Worm (Caenorhabditis elegans): ENCODE results near the gene T28A11.16.

T28A11.16 gene

DNA sequence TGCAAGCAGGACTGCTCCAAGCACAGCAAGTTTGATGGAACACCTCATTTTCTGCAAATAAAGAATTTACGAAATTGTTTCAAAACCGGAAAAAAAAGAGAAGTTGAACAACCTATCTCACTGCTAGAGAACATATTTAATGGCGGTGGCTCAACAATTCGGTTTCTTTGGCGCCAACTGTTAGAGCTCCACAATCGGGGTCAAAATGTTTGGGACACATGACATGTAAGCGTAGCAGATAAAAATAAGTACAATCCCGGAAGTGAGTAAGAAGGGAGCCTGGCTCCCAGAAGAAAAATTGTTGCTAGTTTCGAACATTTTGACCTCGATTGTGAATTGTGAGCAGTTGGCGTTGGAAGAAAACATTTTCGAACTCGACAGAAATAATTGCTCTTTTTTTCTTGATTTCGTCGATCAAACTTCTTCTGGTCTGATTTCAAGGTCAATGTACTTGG lies at the start of gene T28A11.16:
TSS of gene T28A11.16 (minus strand) at position 51 of the 455 bp plus-strand sequence.
- TF ChIP-seq unc-62 (GFP tag; optimal IDR thresholded peaks at IDR 0.05): no peak
- no peak for TF ChIP-seq elt-1 (tag; optimal IDR thresholded peaks at IDR 0.05; ENCODE audit: borderline replicate concordance, insufficient read depth)
- TF ChIP-seq cnd-1 (tag; optimal IDR thresholded peaks at IDR 0.05): no peak
- TF ChIP-seq drap-1 (GFP tag; optimal IDR thresholded peaks at IDR 0.05): no peak
- TF ChIP-seq zip-8 (tag; optimal IDR thresholded peaks at IDR 0.05): no peak
- TF ChIP-seq M03D4.4 (tag; optimal IDR thresholded peaks at IDR 0.05): no peak
- TF ChIP-seq ces-1 (GFP tag; optimal IDR thresholded peaks at IDR 0.05): no peak
- TF ChIP-seq ceh-83 (GFP tag; optimal IDR thresholded peaks at IDR 0.05): no peak
- no peak for TF ChIP-seq sem-2 (GFP tag; optimal IDR thresholded peaks at IDR 0.05)
- TF ChIP-seq unc-39 (tag; optimal IDR thresholded peaks at IDR 0.05): no peak
- TF ChIP-seq sptf-1 (tag; optimal IDR thresholded peaks at IDR 0.05): no peak
- TF ChIP-seq nhr-237 (tag; optimal IDR thresholded peaks at IDR 0.05): no peak
- no peak for TF ChIP-seq blmp-1 (tag; optimal IDR thresholded peaks at IDR 0.05)
- TF ChIP-seq nhr-28 (tag; optimal IDR thresholded peaks at IDR 0.05): no peak

DNA sequence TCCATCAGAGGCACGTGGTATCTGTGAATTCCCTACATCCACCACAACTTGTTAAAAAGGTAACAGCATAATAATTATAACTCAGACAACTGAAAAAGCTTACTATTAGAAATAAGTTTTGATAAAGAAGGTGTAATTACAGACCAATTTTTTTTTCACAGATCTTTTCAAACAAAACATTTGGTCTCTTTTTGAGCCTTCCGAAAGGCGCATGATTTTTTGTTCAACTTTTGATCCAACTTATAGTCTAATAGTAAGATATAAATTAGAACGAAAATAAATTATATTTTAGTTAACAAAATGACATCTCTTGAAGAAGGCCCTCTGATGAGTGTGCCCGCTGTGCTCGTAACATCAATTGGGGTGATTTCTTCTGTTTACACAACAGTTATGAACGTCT lies 49.2 kb upstream of the T28A11.16 start, which contains the start of gene srbc-3:
TSS of gene srbc-3 (plus strand) at position 301 of the 400 bp plus-strand sequence.
- no peak for TF ChIP-seq ces-1 (GFP tag; optimal IDR thresholded peaks at IDR 0.05)
- TF ChIP-seq M03D4.4 (tag; optimal IDR thresholded peaks at IDR 0.05): no peak
- TF ChIP-seq ham-2 (GFP tag; optimal IDR thresholded peaks at IDR 0.05): no peak

DNA sequence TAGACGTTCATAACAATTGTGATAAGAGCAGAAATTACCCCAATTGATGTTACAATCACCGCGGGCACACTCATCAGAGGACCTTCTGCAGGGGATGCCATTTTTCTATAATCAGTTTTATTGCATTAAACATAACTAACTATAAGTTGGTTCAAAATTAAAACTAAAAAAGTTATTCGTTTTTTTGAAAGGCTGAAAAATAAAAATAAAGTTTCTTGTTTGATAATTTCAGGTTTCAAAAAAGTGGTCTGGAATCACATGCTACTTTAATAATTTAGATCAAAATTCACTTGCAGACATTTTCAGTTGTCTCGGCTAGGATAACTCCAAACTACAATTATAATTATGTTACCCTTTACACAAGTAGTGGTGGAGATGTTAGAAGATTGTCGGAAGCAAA lies 42.9 kb upstream of the T28A11.16 start, which contains the start of gene srbc-1:
TSS of gene srbc-1 (minus strand) at position 101 of the 400 bp plus-strand sequence.
- TF ChIP-seq unc-120 (tag; optimal IDR thresholded peaks at IDR 0.05; ENCODE audit: poor library complexity, severe bottlenecking) (no peak), nhr-12 (tag; optimal IDR thresholded peaks at IDR 0.05) (no peak), zip-8 (tag; optimal IDR thresholded peaks at IDR 0.05) (no peak), hlh-1 (tag; optimal IDR thresholded peaks at IDR 0.05) (no peak), ceh-39 (tag; optimal IDR thresholded peaks at IDR 0.05) (no peak), mls-2 (tag; optimal IDR thresholded peaks at IDR 0.05) (no peak), ces-1 (GFP tag; optimal IDR thresholded peaks at IDR 0.05) (no peak), sem-2 (GFP tag; optimal IDR thresholded peaks at IDR 0.05) (no peak), mep-1 (tag; optimal IDR thresholded peaks at IDR 0.05) (no peak), elt-1 (tag; optimal IDR thresholded peaks at IDR 0.05; ENCODE audit: borderline replicate concordance, insufficient read depth) (no peak), nhr-237 (tag; optimal IDR thresholded peaks at IDR 0.05) (no peak), ceh-43 (GFP tag; optimal IDR thresholded peaks at IDR 0.05) (no peak), elt-3 (tag; optimal IDR thresholded peaks at IDR 0.05) (no peak)

DNA sequence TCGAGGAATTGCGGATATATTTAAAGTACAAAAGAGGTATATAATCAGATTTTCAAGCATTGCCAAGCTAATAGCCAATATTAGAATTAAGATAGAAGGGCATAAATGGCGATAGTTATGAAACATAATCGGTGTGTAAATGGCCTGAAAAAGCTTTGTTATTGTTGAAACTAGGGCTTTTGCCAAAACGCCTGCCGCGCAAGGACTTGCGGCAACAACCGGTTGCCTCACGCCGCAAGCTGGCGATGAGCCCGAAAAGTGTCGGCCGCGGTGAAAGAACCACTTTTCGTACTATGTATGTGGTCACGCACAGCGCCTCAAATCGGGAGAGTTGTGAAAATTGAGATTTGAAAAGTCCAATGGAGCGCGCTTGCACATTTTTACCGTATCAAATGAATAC lies 40.4 kb upstream of the T28A11.16 start:
- TF ChIP-seq flh-1 (GFP tag; optimal IDR thresholded peaks at IDR 0.05) (no peak), ceh-43 (GFP tag; optimal IDR thresholded peaks at IDR 0.05) (no peak), ceh-83 (GFP tag; optimal IDR thresholded peaks at IDR 0.05) (no peak), lin-13 (tag; optimal IDR thresholded peaks at IDR 0.05) (no peak), lin-32 (GFP tag; optimal IDR thresholded peaks at IDR 0.05) (no peak)

DNA sequence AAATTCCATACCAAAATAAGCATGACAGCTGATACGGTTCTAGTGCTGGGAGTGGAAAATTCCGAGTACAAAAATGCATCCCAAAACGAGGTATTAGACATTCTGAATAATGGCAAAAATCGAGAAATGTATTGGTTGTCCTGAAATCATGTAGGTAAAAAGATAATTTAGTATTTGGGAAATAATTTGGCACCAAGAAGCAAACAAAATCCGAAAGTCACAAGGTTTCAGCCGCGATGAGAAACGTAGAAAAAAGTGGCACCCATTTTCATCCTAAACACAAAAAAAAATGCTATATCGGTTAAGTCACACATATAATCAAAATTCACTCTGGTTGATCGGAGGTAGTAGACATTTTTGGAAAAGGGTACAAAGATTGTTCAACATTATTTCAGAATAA lies 38.7 kb upstream of the T28A11.16 start, which contains the start of gene srx-122:
TSS of gene srx-122 (minus strand) at position 101 of the 400 bp plus-strand sequence.
- TF ChIP-seq M03D4.4 (tag; optimal IDR thresholded peaks at IDR 0.05): no peak
- TF ChIP-seq unc-120 (tag; optimal IDR thresholded peaks at IDR 0.05; ENCODE audit: poor library complexity, severe bottlenecking): no peak
- TF ChIP-seq unc-62 (GFP tag; optimal IDR thresholded peaks at IDR 0.05): no peak
- no peak for TF ChIP-seq nhr-237 (tag; optimal IDR thresholded peaks at IDR 0.05)
- no peak for TF ChIP-seq mls-2 (tag; optimal IDR thresholded peaks at IDR 0.05)
- no peak for TF ChIP-seq snpc-4 (tag; optimal IDR thresholded peaks at IDR 0.05)
- TF ChIP-seq zip-8 (tag; optimal IDR thresholded peaks at IDR 0.05): no peak
- no peak for TF ChIP-seq ham-2 (GFP tag; optimal IDR thresholded peaks at IDR 0.05)
- TF ChIP-seq nhr-28 (tag; optimal IDR thresholded peaks at IDR 0.05): no peak
- TF ChIP-seq ztf-11 (tag; optimal IDR thresholded peaks at IDR 0.05): no peak
- no peak for TF ChIP-seq mep-1 (tag; optimal IDR thresholded peaks at IDR 0.05)
- TF ChIP-seq elt-3 (tag; optimal IDR thresholded peaks at IDR 0.05): no peak
- no peak for TF ChIP-seq blmp-1 (tag; optimal IDR thresholded peaks at IDR 0.05)
- no peak for TF ChIP-seq hlh-1 (tag; optimal IDR thresholded peaks at IDR 0.05)
- no peak for TF ChIP-seq ces-1 (GFP tag; optimal IDR thresholded peaks at IDR 0.05)
- TF ChIP-seq bed-3 (GFP tag; optimal IDR thresholded peaks at IDR 0.05): no peak
